Worm (Caenorhabditis elegans) whole organism, L2 larva: Measurements from ENCODE around the gene nstp-2.

Source experiments
- C34F6.9 ChIP-seq: fragments of 150-350 bp; optimal IDR thresholded peaks from 2 replicates; lab custom pipeline; 2014; ENCODE audit warnings: missing biosample characterization, missing genetic modification characterization
- F13H6.1 ChIP-seq: sonication (generic microtip); optimal IDR thresholded peaks from 2 replicates; lab custom pipeline; 2016; ENCODE audit warnings: missing genetic modification characterization, missing compliant biosample characterization
- Y55F3AM.14 ChIP-seq: fragments of 200-800 bp; sonication (Bioruptor generic); optimal IDR thresholded peaks from 2 replicates; lab custom pipeline; 2018; ENCODE audit warnings: mild to moderate bottlenecking, missing genetic modification characterization, missing compliant biosample characterization
- ZK546.5 ChIP-seq: sonication (generic microtip); optimal IDR thresholded peaks from 2 replicates; lab custom pipeline; 2017; ENCODE audit warnings: missing biosample characterization, missing genetic modification characterization
- ama-1 ChIP-seq: fragments of 150-350 bp; optimal IDR thresholded peaks from 2 replicates; lab custom pipeline; 2018; ENCODE audit warnings: inconsistent platforms
- blmp-1 ChIP-seq: sonication (generic microtip); optimal IDR thresholded peaks from 2 replicates; lab custom pipeline; 2017; ENCODE audit warnings: missing genetic modification characterization, mild to moderate bottlenecking, missing compliant biosample characterization, antibody characterized with exemption, moderate library complexity; ENCODE audit not compliant: insufficient read depth
- ceh-16 ChIP-seq: fragments of 150-350 bp; optimal IDR thresholded peaks from 2 replicates; lab custom pipeline; 2014; ENCODE audit warnings: missing biosample characterization, missing genetic modification characterization
- ceh-82 ChIP-seq: fragments of 150-350 bp; optimal IDR thresholded peaks from 2 replicates; lab custom pipeline; 2014; ENCODE audit warnings: missing biosample characterization, missing genetic modification characterization
- crh-2 ChIP-seq: sonication (generic microtip); optimal IDR thresholded peaks from 2 replicates; lab custom pipeline; 2017; ENCODE audit warnings: missing biosample characterization, missing genetic modification characterization
- dmd-4 ChIP-seq: sonication (generic microtip); optimal IDR thresholded peaks from 2 replicates; lab custom pipeline; 2017; ENCODE audit warnings: missing biosample characterization, missing genetic modification characterization
- egl-27 ChIP-seq: sonication (generic microtip); optimal IDR thresholded peaks from 3 replicates; lab custom pipeline; 2017; ENCODE audit warnings: missing biosample characterization, missing genetic modification reagents, missing genetic modification characterization
- elt-1 ChIP-seq: fragments of 150-350 bp; optimal IDR thresholded peaks from 2 replicates; lab custom pipeline; 2014; ENCODE audit warnings: missing biosample characterization, missing genetic modification characterization
- elt-3 ChIP-seq: sonication (generic microtip); optimal IDR thresholded peaks from 2 replicates; lab custom pipeline; 2017; ENCODE audit warnings: missing biosample characterization, missing genetic modification characterization
- fos-1 ChIP-seq: fragments of 150-350 bp; optimal IDR thresholded peaks from 2 replicates; lab custom pipeline; 2014; ENCODE audit warnings: missing biosample characterization, missing genetic modification characterization
- gmeb-1 ChIP-seq: fragments of 150-350 bp; optimal IDR thresholded peaks from 2 replicates; lab custom pipeline; 2014; ENCODE audit warnings: missing biosample characterization, missing genetic modification characterization
- lin-11 ChIP-seq: fragments of 150-350 bp; sonication (generic microtip); optimal IDR thresholded peaks from 2 replicates; lab custom pipeline; 2014; ENCODE audit warnings: missing biosample characterization, missing genetic modification characterization, inconsistent platforms, mixed read lengths
- lin-13 ChIP-seq: fragments of 150-350 bp; optimal IDR thresholded peaks from 2 replicates; lab custom pipeline; 2014; ENCODE audit warnings: missing biosample characterization, missing genetic modification reagents, missing genetic modification characterization
- lin-39 ChIP-seq: fragments of 150-350 bp; optimal IDR thresholded peaks from 2 replicates; lab custom pipeline; 2014; ENCODE audit warnings: missing biosample characterization, missing genetic modification reagents, missing genetic modification characterization
- lsy-2 ChIP-seq, 2 experiments: fragments of 150-350 bp in 1 of 2; sonication (generic microtip) in 1 of 2; optimal IDR thresholded peaks; 2 replicates each; lab custom pipeline; 2014 to 2017; ENCODE audit warnings: missing biosample characterization in 2 of 2, missing genetic modification characterization in 2 of 2
- mab-5 ChIP-seq: fragments of 150-350 bp; optimal IDR thresholded peaks from 2 replicates; lab custom pipeline; 2014; ENCODE audit warnings: missing biosample characterization, missing genetic modification characterization
- mdl-1 ChIP-seq, 2 experiments: fragments of 150-350 bp in 1 of 2; sonication (generic microtip) in 1 of 2; optimal IDR thresholded peaks; 2 replicates each; lab custom pipeline; 2017; ENCODE audit warnings: missing biosample characterization in 2 of 2, missing genetic modification characterization in 2 of 2
- nhr-10 ChIP-seq: sonication (generic microtip); optimal IDR thresholded peaks from 2 replicates; lab custom pipeline; 2017; ENCODE audit warnings: missing biosample characterization, missing genetic modification characterization
- nhr-129 ChIP-seq: fragments of 150-350 bp; optimal IDR thresholded peaks from 2 replicates; lab custom pipeline; 2014; ENCODE audit warnings: missing biosample characterization, missing genetic modification characterization
- nhr-21 ChIP-seq: fragments of 150-350 bp; optimal IDR thresholded peaks from 2 replicates; lab custom pipeline; 2014; ENCODE audit warnings: missing biosample characterization, missing genetic modification characterization
- nhr-23 ChIP-seq: fragments of 150-350 bp; optimal IDR thresholded peaks from 2 replicates; lab custom pipeline; 2014; ENCODE audit warnings: missing biosample characterization, missing genetic modification reagents, missing genetic modification characterization
- nhr-25 ChIP-seq: fragments of 150-350 bp; sonication (generic microtip); optimal IDR thresholded peaks from 3 replicates; lab custom pipeline; 2014; ENCODE audit warnings: missing biosample characterization, missing genetic modification characterization
- nhr-6 ChIP-seq: fragments of 150-350 bp; optimal IDR thresholded peaks from 2 replicates; lab custom pipeline; 2014; ENCODE audit warnings: missing biosample characterization, missing genetic modification characterization
- nhr-77 ChIP-seq: fragments of 150-350 bp; optimal IDR thresholded peaks from 2 replicates; lab custom pipeline; 2014; ENCODE audit warnings: missing biosample characterization, missing genetic modification characterization
- peb-1 ChIP-seq: fragments of 150-350 bp; optimal IDR thresholded peaks from 2 replicates; lab custom pipeline; 2014; ENCODE audit warnings: missing biosample characterization, missing genetic modification characterization
- skn-1 ChIP-seq: sonication (generic microtip); optimal IDR thresholded peaks from 2 replicates; lab custom pipeline; 2017; ENCODE audit warnings: missing biosample characterization, missing genetic modification characterization
- sma-3 ChIP-seq: sonication (generic microtip); optimal IDR thresholded peaks from 2 replicates; lab custom pipeline; 2016; ENCODE audit warnings: missing genetic modification reagents, missing genetic modification characterization, missing compliant biosample characterization
- sma-9 ChIP-seq, 2 experiments: fragments of 150-350 bp in 1 of 2; sonication (generic microtip) in 1 of 2; optimal IDR thresholded peaks; 2 replicates each; lab custom pipeline; 2014 to 2016; ENCODE audit warnings: missing genetic modification characterization in 2 of 2, mild to moderate bottlenecking in 1 of 2, missing biosample characterization in 1 of 2, missing compliant biosample characterization in 1 of 2, missing genetic modification reagents in 1 of 2, moderate library complexity in 1 of 2
- snpc-4 ChIP-seq: fragments of 150-350 bp; optimal IDR thresholded peaks from 2 replicates; lab custom pipeline; 2014; ENCODE audit warnings: missing biosample characterization, missing genetic modification characterization
- unc-39 ChIP-seq: fragments of 150-350 bp; optimal IDR thresholded peaks from 2 replicates; lab custom pipeline; 2014; ENCODE audit warnings: missing biosample characterization, missing genetic modification characterization
- unc-55 ChIP-seq: fragments of 150-350 bp; sonication (generic microtip); optimal IDR thresholded peaks from 3 replicates; lab custom pipeline; 2014; ENCODE audit warnings: missing biosample characterization, missing genetic modification reagents, missing genetic modification characterization
- unc-62 ChIP-seq: fragments of 150-350 bp; optimal IDR thresholded peaks from 2 replicates; lab custom pipeline; 2014; ENCODE audit warnings: missing biosample characterization, missing genetic modification reagents, missing genetic modification characterization
- ztf-1 ChIP-seq: fragments of 200-800 bp; sonication (Bioruptor generic); conservative IDR thresholded peaks from 2 replicates; pipeline ENCODE4 v1.3.6; 2022; ENCODE audit warnings: missing genetic modification characterization, missing compliant biosample characterization
- ztf-11 ChIP-seq: sonication (generic microtip); optimal IDR thresholded peaks from 2 replicates; lab custom pipeline; 2017; ENCODE audit warnings: missing biosample characterization, missing genetic modification characterization

nstp-2 gene

DNA sequence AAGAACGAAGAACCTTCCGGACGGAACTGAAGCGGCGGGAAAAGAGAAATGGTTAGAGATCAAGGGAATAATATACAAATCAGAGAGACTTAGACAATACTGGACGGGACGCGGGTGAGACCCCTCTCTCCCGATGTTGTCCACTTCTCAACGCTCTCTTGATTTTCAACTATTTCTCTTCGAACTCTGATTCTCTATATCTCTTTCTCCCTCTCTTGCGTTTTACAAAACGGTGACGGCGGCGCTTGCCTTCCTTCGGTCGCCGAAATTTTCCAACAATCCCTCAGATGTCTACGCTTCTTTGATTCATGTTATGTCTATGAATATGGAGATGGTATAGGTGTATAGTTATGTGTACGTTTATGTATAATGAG is 29.3 kb downstream of the nstp-2 start (continued):
- TF ChIP-seq mab-5, result no peak

DNA sequence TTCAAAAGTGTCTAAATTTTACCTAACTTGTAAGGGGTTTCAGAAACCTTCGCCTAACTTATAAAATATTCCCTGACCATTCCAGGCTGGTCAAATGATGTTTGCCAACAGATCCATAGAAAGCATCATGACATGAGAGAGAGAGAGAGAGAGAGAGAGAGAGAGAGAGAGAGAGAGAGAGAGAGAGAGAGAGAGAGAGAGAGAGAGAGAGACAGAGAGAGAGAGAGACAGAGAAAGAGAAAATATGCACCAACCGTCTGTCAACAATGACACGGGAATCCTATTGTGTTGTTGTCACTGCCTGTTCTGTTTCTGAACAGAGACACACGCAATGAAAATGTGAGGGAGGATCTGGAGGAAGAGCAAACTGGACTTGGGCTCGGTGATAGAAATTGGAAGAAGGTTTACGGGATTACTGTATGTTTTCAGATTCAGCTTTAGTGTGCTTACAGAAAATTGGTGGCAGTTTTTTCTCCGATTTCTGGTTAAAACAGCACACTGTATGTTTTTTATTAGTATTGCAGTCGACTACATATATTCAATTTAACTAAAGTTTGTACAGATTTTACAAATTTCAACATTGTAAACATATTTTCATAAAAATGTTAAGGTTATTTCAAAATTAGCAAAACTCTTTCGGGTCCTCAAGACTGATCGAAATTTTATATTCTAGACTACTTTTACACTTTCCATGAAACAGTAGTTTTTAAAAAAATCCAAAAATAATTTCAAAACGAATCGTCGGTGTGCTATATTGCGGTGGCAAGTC is 29.8 kb downstream of the nstp-2 start:
- TF ChIP-seq gmeb-1 (tag; lab: Kevin White, UChicago) (peak; percentile 2), lin-39 (no peak), crh-2 (tag; lab: Kevin White, UChicago) (peak; percentile 30), nhr-129 (peak; percentile 26)
- TF ChIP-seq, all 48 proteins: peak for 3

DNA sequence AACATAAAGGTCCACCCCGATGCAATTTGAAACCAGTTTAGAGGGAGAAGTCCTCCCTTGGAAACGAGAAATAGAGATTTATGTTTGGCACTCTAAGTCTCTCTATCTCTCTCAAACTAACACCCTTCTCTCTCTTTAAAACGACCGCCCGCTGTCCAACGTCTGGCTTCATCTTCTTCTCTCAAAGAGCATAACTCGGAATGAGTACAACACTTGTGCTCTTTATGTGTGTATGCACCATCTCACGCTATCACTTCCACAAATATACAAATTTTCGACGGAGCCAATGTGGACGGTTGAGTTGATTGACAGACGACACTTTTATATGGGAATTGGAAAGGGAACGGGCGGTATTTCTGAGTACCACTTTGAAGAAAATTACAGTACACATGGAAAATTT is 31.6 kb downstream of the nstp-2 start:
- TF ChIP-seq C34F6.9, result peak; percentile 12
- TF ChIP-seq fos-1 (tag; lab: Kevin White, UChicago), result peak; percentile 42
- no peak for TF ChIP-seq unc-39 (tag; lab: Kevin White, UChicago)
- TF ChIP-seq, all 48 proteins: peak for 2

DNA sequence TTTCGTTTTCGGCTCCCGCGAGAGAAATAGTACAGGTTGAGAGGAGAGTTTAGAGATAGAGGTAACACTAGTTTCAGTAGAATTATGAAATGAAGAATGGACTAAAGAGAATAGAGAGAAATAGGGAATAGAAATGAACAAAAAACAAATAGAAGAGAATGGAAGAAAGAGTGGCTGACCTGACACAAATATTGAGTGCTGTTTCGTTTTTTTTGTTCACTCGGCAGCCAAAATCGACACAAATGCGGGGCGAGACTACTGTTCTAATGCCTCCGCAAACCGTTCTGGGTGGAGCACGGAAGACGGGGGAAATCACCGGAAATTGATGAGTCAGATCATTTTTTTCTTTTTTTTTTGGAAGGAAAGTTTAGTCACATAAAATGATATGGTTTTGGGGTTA is 33.3 kb downstream of the nstp-2 start:
- TF ChIP-seq dmd-4 (no peak), lin-11 (no peak), elt-1 (no peak), ZK546.5 (no peak), skn-1 (tag; lab: Kevin White, UChicago) (no peak), ceh-16 (tag; lab: Kevin White, UChicago) (no peak), elt-3 (tag; lab: Kevin White, UChicago) (no peak), nhr-10 (no peak), ztf-1 (GFP tag; lab: Robert Waterston, UW) (no peak), nhr-23 (tag; lab: Kevin White, UChicago) (no peak)

DNA sequence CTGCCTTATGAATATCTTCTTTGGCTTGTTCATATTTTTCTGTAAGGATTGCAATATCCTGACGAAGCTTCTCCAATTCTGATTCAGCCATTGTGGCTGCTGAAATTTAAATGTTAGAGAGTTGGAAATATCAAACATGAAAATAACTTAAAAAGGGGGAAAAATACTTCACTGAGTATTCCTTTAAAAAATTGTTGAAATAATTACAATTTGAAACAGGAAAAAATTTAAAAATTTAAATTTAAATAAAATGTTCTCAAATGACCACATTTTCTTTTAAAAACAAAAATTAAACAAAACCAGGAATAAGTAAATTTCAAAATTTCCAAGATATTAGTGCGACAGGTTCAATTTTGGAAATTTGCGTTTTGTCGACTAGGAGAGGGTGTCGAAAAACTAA is 33.8 kb downstream of the nstp-2 start, which contains the start of gene bicd-1:
Gene bicd-1, minus strand, starts transcription at position 101 of the 400 bp plus-strand sequence.
- no peak for TF ChIP-seq C34F6.9
- no peak for TF ChIP-seq nhr-10
- no peak for TF ChIP-seq ceh-82 (tag; lab: Kevin White, UChicago)
- TF ChIP-seq nhr-77 (tag; lab: Kevin White, UChicago), result no peak
- TF ChIP-seq peb-1 (tag; lab: Kevin White, UChicago), result no peak
- TF ChIP-seq lin-13 (GFP tag; lab: Kevin White, UChicago), result no peak
- no peak for TF ChIP-seq sma-9 (GFP tag; optimal IDR thresholded peaks at IDR 0.05; lab: Kevin White, UChicago)
- no peak for TF ChIP-seq sma-9 (tag; optimal IDR thresholded peaks at IDR 0.05; lab: Kevin White, UChicago)
- no peak for TF ChIP-seq elt-3 (tag; lab: Kevin White, UChicago)

DNA sequence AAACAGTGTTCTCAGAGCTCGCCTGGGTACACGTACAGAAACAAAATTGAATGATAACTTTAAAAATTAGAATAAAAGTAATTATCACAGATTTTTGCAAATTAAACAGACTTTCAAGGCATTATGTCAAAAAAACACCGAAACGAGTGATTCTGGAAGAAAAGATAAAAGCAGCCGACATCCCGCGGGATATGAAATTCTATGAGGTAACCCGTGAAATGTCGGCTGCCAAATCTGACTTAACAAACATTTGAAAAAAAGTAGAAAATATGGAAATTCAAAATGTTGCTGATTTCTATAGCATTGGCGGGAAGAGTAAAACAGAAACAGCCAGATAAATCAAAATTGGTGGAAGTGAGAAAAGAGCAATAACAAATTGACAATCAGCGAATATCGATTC is 40.4 kb downstream of the nstp-2 start:
- TF ChIP-seq nhr-10 (no peak), lsy-2 (tag; optimal IDR thresholded peaks at IDR 0.05; lab: Kevin White, UChicago) (no peak), lin-13 (GFP tag; lab: Kevin White, UChicago) (no peak)

DNA sequence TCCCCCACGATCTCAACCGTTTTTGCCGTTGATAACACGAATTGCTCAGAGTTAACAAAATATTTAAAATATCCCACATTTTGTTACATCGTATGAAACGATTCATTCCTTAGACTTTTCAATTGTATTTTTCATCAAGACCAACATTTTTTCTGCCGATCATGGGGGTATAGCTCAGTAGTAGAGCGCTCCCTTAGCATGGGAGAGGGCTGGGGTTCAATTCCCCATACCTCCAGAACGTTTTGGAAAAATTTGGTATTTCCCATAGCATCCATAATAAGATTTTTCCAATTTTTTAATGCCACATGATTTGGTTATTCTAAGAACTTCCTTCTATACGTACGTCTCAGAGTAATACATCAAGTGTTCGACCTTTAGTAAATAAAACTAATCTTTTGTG is 43.9 kb downstream of the nstp-2 start:
- no peak for TF ChIP-seq egl-27
- TF ChIP-seq lin-13 (GFP tag; lab: Kevin White, UChicago), result no peak
- TF ChIP-seq unc-55 (GFP tag; lab: Kevin White, UChicago), result no peak
- TF ChIP-seq C34F6.9, result no peak
- no peak for TF ChIP-seq mdl-1 (tag; optimal IDR thresholded peaks at IDR 0.05; lab: Kevin White, UChicago)
- TF ChIP-seq ZK546.5, result no peak
- no peak for TF ChIP-seq ama-1

DNA sequence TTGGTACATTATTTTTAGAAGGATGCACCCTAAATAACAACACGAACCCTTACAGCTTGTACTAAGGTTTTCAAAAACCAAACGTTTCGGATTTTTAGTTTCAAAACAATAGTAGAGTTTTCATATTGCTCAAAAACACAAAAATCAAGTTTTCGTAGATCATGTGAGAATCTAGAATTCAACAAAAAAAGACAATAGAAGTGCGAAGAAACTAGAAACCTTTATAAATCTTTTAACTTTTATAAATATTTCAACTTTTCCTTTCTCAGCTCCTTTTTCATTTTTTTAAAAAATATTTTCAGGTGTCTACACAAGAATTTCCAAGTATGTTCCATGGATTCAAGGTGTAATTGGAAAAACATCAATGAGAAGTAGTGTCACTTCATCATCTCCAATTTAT is 45.6 kb downstream of the nstp-2 start, which contains the start of gene best-9:
Gene best-9, plus strand, starts transcription at position 301 of the 400 bp plus-strand sequence.
- TF ChIP-seq mdl-1 (tag; optimal IDR thresholded peaks at IDR 0.05; lab: Kevin White, UChicago), result no peak
- TF ChIP-seq Y55F3AM.14, result no peak
- no peak for TF ChIP-seq lsy-2 (tag; optimal IDR thresholded peaks at IDR 0.05; lab: Kevin White, UChicago)
- no peak for TF ChIP-seq sma-3
- no peak for TF ChIP-seq blmp-1 (tag; lab: Kevin White, UChicago)
- TF ChIP-seq nhr-25 (tag; lab: Kevin White, UChicago), result no peak
- TF ChIP-seq ama-1, result no peak
- TF ChIP-seq ztf-11, result no peak
- TF ChIP-seq nhr-23 (tag; lab: Kevin White, UChicago), result no peak
- TF ChIP-seq F13H6.1 (tag; lab: Kevin White, UChicago), result no peak
- no peak for TF ChIP-seq snpc-4 (tag; lab: Kevin White, UChicago)
- no peak for TF ChIP-seq egl-27
- no peak for TF ChIP-seq mab-5
- no peak for TF ChIP-seq skn-1 (tag; lab: Kevin White, UChicago)
- TF ChIP-seq nhr-6 (tag; lab: Kevin White, UChicago), result no peak
- TF ChIP-seq unc-62, result no peak
- no peak for TF ChIP-seq nhr-21 (tag; lab: Kevin White, UChicago)
- TF ChIP-seq sma-9 (GFP tag; optimal IDR thresholded peaks at IDR 0.05; lab: Kevin White, UChicago), result no peak
- TF ChIP-seq sma-9 (tag; optimal IDR thresholded peaks at IDR 0.05; lab: Kevin White, UChicago), result no peak
- TF ChIP-seq lin-11, result no peak
